Worm (Caenorhabditis elegans) whole organism, L1 larva: ENCODE measurements around the gene C15H9.11.

Experiments used
- C16A3.4 ChIP-seq: fragments of 150-350 bp; optimal IDR thresholded peaks from 2 replicates; lab custom pipeline; 2014; ENCODE audit warnings: missing biosample characterization, missing genetic modification characterization
- F16B12.6 ChIP-seq: fragments of 150-350 bp; optimal IDR thresholded peaks from 2 replicates; lab custom pipeline; 2014; ENCODE audit warnings: missing biosample characterization, missing genetic modification characterization
- Y116A8C.19 ChIP-seq: sonication (generic microtip); optimal IDR thresholded peaks from 2 replicates; lab custom pipeline; 2016; ENCODE audit warnings: missing compliant biosample characterization, missing genetic modification characterization, borderline replicate concordance
- aha-1 ChIP-seq: fragments of 150-350 bp; optimal IDR thresholded peaks from 2 replicates; lab custom pipeline; 2014; ENCODE audit warnings: missing biosample characterization, missing genetic modification characterization
- alr-1 ChIP-seq: fragments of 200-800 bp; sonication (Bioruptor generic); optimal IDR thresholded peaks from 2 replicates; lab custom pipeline; 2018; ENCODE audit warnings: borderline replicate concordance, mild to moderate bottlenecking, missing genetic modification characterization, missing compliant biosample characterization
- aly-2 ChIP-seq: fragments of 150-350 bp; optimal IDR thresholded peaks from 2 replicates; lab custom pipeline; 2014; ENCODE audit warnings: missing biosample characterization, missing genetic modification characterization
- ama-1 ChIP-seq: fragments of 150-350 bp; optimal IDR thresholded peaks from 2 replicates; lab custom pipeline; 2014
- blmp-1 ChIP-seq: fragments of 150-350 bp; optimal IDR thresholded peaks from 2 replicates; lab custom pipeline; 2014; ENCODE audit warnings: missing biosample characterization, missing genetic modification characterization
- ceh-88 ChIP-seq: fragments of 200-800 bp; sonication (Bioruptor generic); IDR thresholded peaks from 2 replicates; pipeline ENCODE4 v1.3.6; 2022; ENCODE audit warnings: missing genetic modification characterization, missing compliant biosample characterization
- ceh-90 ChIP-seq: sonication (generic microtip); optimal IDR thresholded peaks from 2 replicates; lab custom pipeline; 2016; ENCODE audit warnings: missing genetic modification characterization, missing compliant biosample characterization
- ces-1 ChIP-seq: fragments of 150-350 bp; optimal IDR thresholded peaks from 2 replicates; lab custom pipeline; 2014; ENCODE audit warnings: missing biosample characterization, missing genetic modification reagents, missing genetic modification characterization
- dpl-1 ChIP-seq, 3 experiments: fragments of 150-350 bp in 2 of 3; sonication (generic microtip) in 1 of 3; optimal IDR thresholded peaks; 2 replicates each; lab custom pipeline; 2014 to 2017; ENCODE audit warnings: missing biosample characterization in 3 of 3, missing genetic modification characterization in 3 of 3, missing genetic modification reagents in 3 of 3
- dsc-1 ChIP-seq: sonication (generic microtip); optimal IDR thresholded peaks from 2 replicates; lab custom pipeline; 2016; ENCODE audit warnings: mild to moderate bottlenecking, missing genetic modification characterization, missing compliant biosample characterization
- efl-1 ChIP-seq, 4 experiments: fragments of 150-350 bp; optimal IDR thresholded peaks in 3 of 4; peaks in 1 of 4; 1 replicate in 1 of 4; 2 replicates in 3 of 4; lab custom pipeline; 2014; ENCODE audit warnings: missing biosample characterization in 2 of 4, missing genetic modification characterization in 2 of 4, missing genetic modification reagents in 2 of 4
- elt-2 ChIP-seq: sonication (generic microtip); optimal IDR thresholded peaks from 2 replicates; lab custom pipeline; 2016; ENCODE audit warnings: missing genetic modification characterization, mild to moderate bottlenecking, inconsistent platforms, missing compliant biosample characterization, missing genetic modification reagents
- elt-3 ChIP-seq, 6 experiments: fragments of 150-350 bp in 1 of 6; sonication (generic microtip); optimal IDR thresholded peaks; 2 replicates each; lab custom pipeline; 2017 to 2018; ENCODE audit warnings: missing biosample characterization in 6 of 6, missing genetic modification characterization in 6 of 6, inconsistent platforms in 1 of 6
- ets-5 ChIP-seq: fragments of 200-800 bp; sonication (Bioruptor generic); IDR thresholded peaks from 2 replicates; pipeline ENCODE4 v1.3.6; 2022; ENCODE audit warnings: missing genetic modification characterization, missing compliant biosample characterization
- fkh-8 ChIP-seq: sonication (generic microtip); optimal IDR thresholded peaks from 2 replicates; lab custom pipeline; 2016; ENCODE audit warnings: mild to moderate bottlenecking, missing genetic modification characterization, missing compliant biosample characterization
- grh-1 ChIP-seq: fragments of 200-800 bp; sonication (Bioruptor generic); IDR thresholded peaks from 2 replicates; pipeline ENCODE4 v1.3.6; 2022; ENCODE audit warnings: missing genetic modification reagents, missing genetic modification characterization, missing compliant biosample characterization
- hlh-17 ChIP-seq: fragments of 200-800 bp; sonication (Bioruptor generic); optimal IDR thresholded peaks from 2 replicates; lab custom pipeline; 2018; ENCODE audit warnings: missing genetic modification characterization, mild to moderate bottlenecking, missing compliant biosample characterization, moderate library complexity, borderline replicate concordance
- hlh-4 ChIP-seq: sonication (generic microtip); optimal IDR thresholded peaks from 2 replicates; lab custom pipeline; 2016; ENCODE audit warnings: mild to moderate bottlenecking, missing genetic modification characterization, missing compliant biosample characterization
- hpl-2 ChIP-seq: fragments of 150-350 bp; optimal IDR thresholded peaks from 2 replicates; lab custom pipeline; 2014; ENCODE audit warnings: missing biosample characterization, missing genetic modification reagents, missing genetic modification characterization
- isw-1 ChIP-seq: fragments of 200-800 bp; sonication (Bioruptor generic); IDR thresholded peaks from 2 replicates; pipeline ENCODE4 v1.3.6; 2022; ENCODE audit warnings: missing genetic modification characterization, missing compliant biosample characterization
- jun-1 ChIP-seq: fragments of 150-350 bp; optimal IDR thresholded peaks from 2 replicates; lab custom pipeline; 2014; ENCODE audit warnings: missing biosample characterization, missing genetic modification reagents, missing genetic modification characterization
- lin-13 ChIP-seq: fragments of 150-350 bp; optimal IDR thresholded peaks from 2 replicates; lab custom pipeline; 2014; ENCODE audit warnings: missing biosample characterization, missing genetic modification reagents, missing genetic modification characterization
- lin-14 ChIP-seq: fragments of 200-800 bp; sonication (Bioruptor generic); optimal IDR thresholded peaks from 2 replicates; lab custom pipeline; 2018; ENCODE audit warnings: mild to moderate bottlenecking, missing genetic modification characterization, moderate library complexity, missing compliant biosample characterization
- lin-15B ChIP-seq: fragments of 150-350 bp; sonication (generic microtip); optimal IDR thresholded peaks from 3 replicates; lab custom pipeline; 2014; ENCODE audit warnings: missing biosample characterization, missing genetic modification characterization
- lin-39 ChIP-seq: fragments of 150-350 bp; optimal IDR thresholded peaks from 2 replicates; lab custom pipeline; 2014; ENCODE audit warnings: missing biosample characterization, missing genetic modification reagents, missing genetic modification characterization
- lsy-2 ChIP-seq, 2 experiments: fragments of 150-350 bp; optimal IDR thresholded peaks; 2 replicates each; lab custom pipeline; 2014; ENCODE audit warnings: missing biosample characterization in 2 of 2, missing genetic modification characterization in 2 of 2
- nhr-11 ChIP-seq: fragments of 150-350 bp; optimal IDR thresholded peaks from 2 replicates; lab custom pipeline; 2014; ENCODE audit warnings: missing biosample characterization, missing genetic modification characterization
- nhr-12 ChIP-seq: sonication (generic microtip); optimal IDR thresholded peaks from 2 replicates; lab custom pipeline; 2017; ENCODE audit warnings: missing biosample characterization, missing genetic modification characterization
- nhr-19 ChIP-seq: fragments of 200-800 bp; sonication (Bioruptor generic); conservative IDR thresholded peaks from 2 replicates; pipeline ENCODE4 v1.3.6; 2022; ENCODE audit warnings: missing genetic modification characterization, missing compliant biosample characterization
- nhr-20 ChIP-seq: sonication (generic microtip); optimal IDR thresholded peaks from 2 replicates; lab custom pipeline; 2016; ENCODE audit warnings: mild to moderate bottlenecking, missing genetic modification characterization, missing compliant biosample characterization
- nhr-28 ChIP-seq: fragments of 150-350 bp; optimal IDR thresholded peaks from 2 replicates; lab custom pipeline; 2014; ENCODE audit warnings: missing biosample characterization, missing genetic modification characterization
- nhr-47 ChIP-seq: sonication (generic microtip); optimal IDR thresholded peaks from 2 replicates; lab custom pipeline; 2016; ENCODE audit warnings: mild to moderate bottlenecking, missing genetic modification characterization, moderate library complexity, missing compliant biosample characterization
- nhr-76 ChIP-seq: sonication (generic microtip); optimal IDR thresholded peaks from 2 replicates; lab custom pipeline; 2017; ENCODE audit warnings: missing biosample characterization, missing genetic modification characterization
- nhr-90 ChIP-seq: sonication (generic microtip); optimal IDR thresholded peaks from 2 replicates; lab custom pipeline; 2016; ENCODE audit warnings: mild to moderate bottlenecking, missing genetic modification characterization, missing compliant biosample characterization; ENCODE audit not compliant: poor library complexity
- pag-3 ChIP-seq: sonication (generic microtip); optimal IDR thresholded peaks from 2 replicates; lab custom pipeline; 2017; ENCODE audit warnings: missing genetic modification characterization, mild to moderate bottlenecking, missing compliant biosample characterization, antibody characterized with exemption, borderline replicate concordance; ENCODE audit not compliant: insufficient read depth
- rnt-1 ChIP-seq: sonication (generic microtip); optimal IDR thresholded peaks from 2 replicates; lab custom pipeline; 2016; ENCODE audit warnings: mild to moderate bottlenecking, missing genetic modification characterization, moderate library complexity, missing compliant biosample characterization
- snpc-4 ChIP-seq: fragments of 150-350 bp; optimal IDR thresholded peaks from 2 replicates; lab custom pipeline; 2014; ENCODE audit warnings: missing biosample characterization, missing genetic modification characterization
- snu-23 ChIP-seq: sonication (generic microtip); optimal IDR thresholded peaks from 2 replicates; lab custom pipeline; 2016; ENCODE audit warnings: missing genetic modification characterization, missing compliant biosample characterization
- sox-4 ChIP-seq: sonication (generic microtip); optimal IDR thresholded peaks from 2 replicates; lab custom pipeline; 2016; ENCODE audit warnings: missing genetic modification characterization, missing compliant biosample characterization
- sptf-1 ChIP-seq: fragments of 150-350 bp; optimal IDR thresholded peaks from 2 replicates; lab custom pipeline; 2014; ENCODE audit warnings: missing biosample characterization, missing genetic modification characterization
- sup-37 ChIP-seq: fragments of 200-800 bp; sonication (Bioruptor generic); optimal IDR thresholded peaks from 2 replicates; lab custom pipeline; 2018; ENCODE audit warnings: mild to moderate bottlenecking, missing genetic modification characterization, missing compliant biosample characterization
- swsn-7 ChIP-seq: sonication (generic microtip); optimal IDR thresholded peaks from 2 replicates; lab custom pipeline; 2016; ENCODE audit warnings: missing genetic modification characterization, missing compliant biosample characterization
- tbx-2 ChIP-seq: sonication (generic microtip); optimal IDR thresholded peaks from 2 replicates; lab custom pipeline; 2016; ENCODE audit warnings: missing genetic modification characterization, missing compliant biosample characterization
- tlp-1 ChIP-seq: fragments of 150-350 bp; optimal IDR thresholded peaks from 2 replicates; lab custom pipeline; 2014; ENCODE audit warnings: missing biosample characterization, missing genetic modification characterization
- unc-62 ChIP-seq: fragments of 150-350 bp; optimal IDR thresholded peaks from 2 replicates; lab custom pipeline; 2014; ENCODE audit warnings: missing biosample characterization, missing genetic modification reagents, missing genetic modification characterization
- unc-86 ChIP-seq: sonication (generic microtip); optimal IDR thresholded peaks from 2 replicates; lab custom pipeline; 2016; ENCODE audit warnings: missing genetic modification characterization, missing compliant biosample characterization
- unc-98 ChIP-seq: fragments of 200-800 bp; sonication (Bioruptor generic); IDR thresholded peaks from 2 replicates; pipeline ENCODE4 v1.3.6; 2022; ENCODE audit warnings: missing genetic modification characterization, missing compliant biosample characterization
- vab-15 ChIP-seq: sonication (generic microtip); optimal IDR thresholded peaks from 2 replicates; lab custom pipeline; 2017; ENCODE audit warnings: missing genotype, mild to moderate bottlenecking, missing genetic modification characterization, missing compliant biosample characterization
- zag-1 ChIP-seq: fragments of 150-350 bp; optimal IDR thresholded peaks from 2 replicates; lab custom pipeline; 2014; ENCODE audit warnings: missing biosample characterization, missing genetic modification characterization

Gene C15H9.11

DNA sequence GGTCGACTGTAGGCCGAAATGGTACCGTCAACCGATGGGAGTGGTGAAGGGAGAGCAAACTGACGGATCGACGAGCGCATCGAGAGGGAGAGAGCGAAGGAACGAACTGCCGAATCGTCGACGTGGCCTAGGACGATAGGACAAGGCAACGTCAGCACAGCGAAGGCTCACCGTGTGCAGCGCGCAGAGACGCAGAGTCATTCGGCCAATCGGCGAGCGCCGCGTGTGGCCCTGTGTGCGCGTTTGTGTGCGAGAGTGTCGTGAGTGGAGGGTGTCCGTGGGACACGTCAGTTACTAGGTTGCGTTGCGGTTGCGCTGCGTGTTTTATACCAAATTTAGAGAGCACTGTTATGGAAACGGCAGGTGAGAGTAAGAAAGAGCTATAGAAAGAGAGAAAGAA, 11.2 kb downstream of the C15H9.11 start, which contains the start of gene hsp-3:
hsp-3 (minus strand) TSS at position 158 of the 400 bp plus-strand sequence.
- TF ChIP-seq nhr-47 (tag; lab: Kevin White, UChicago), result peak; percentile 97
- peak; percentile 64 for TF ChIP-seq F16B12.6 (tag; lab: Kevin White, UChicago)
- peak; percentile 99 for TF ChIP-seq swsn-7 (tag; lab: Kevin White, UChicago)
- TF ChIP-seq ets-5 (GFP tag; lab: Robert Waterston, UW), result no peak
- TF ChIP-seq hlh-4 (tag; lab: Kevin White, UChicago), result peak; percentile 11
- TF ChIP-seq pag-3, result no peak
- peak; percentile 95 for TF ChIP-seq rnt-1
- peak; percentile 88 for TF ChIP-seq dsc-1
- TF ChIP-seq snu-23 (GFP tag; lab: Kevin White, UChicago), result peak; percentile 99
- TF ChIP-seq sox-4, result peak; percentile 67
- TF ChIP-seq dpl-1 (GFP tag; optimal IDR thresholded peaks at IDR 0.05; lab: Kevin White, UChicago), result peak; percentile 67 to 80 (median 68)
- TF ChIP-seq isw-1 (GFP tag; lab: Robert Waterston, UW), result peak; percentile 96
- peak; percentile 99 for TF ChIP-seq lin-14
- TF ChIP-seq vab-15 (tag; lab: Kevin White, UChicago), result peak; percentile 49
- no peak for TF ChIP-seq aly-2
- TF ChIP-seq efl-1 (optimal IDR thresholded peaks at IDR 0.05; lab: Kevin White, UChicago), result peak; percentile 84 to 92
- TF ChIP-seq efl-1 (GFP tag; optimal IDR thresholded peaks at IDR 0.05 in 1 of 2; lab: Kevin White, UChicago), result peak; percentile 84 to 97
- TF ChIP-seq hpl-2, result peak; percentile 89
- no peak for TF ChIP-seq hlh-17 (GFP tag; lab: Kevin White, UChicago)
- no peak for TF ChIP-seq Y116A8C.19 (tag; lab: Kevin White, UChicago)
- TF ChIP-seq grh-1 (GFP tag; lab: Robert Waterston, UW), result peak; percentile 99
- peak; percentile 73 for TF ChIP-seq lin-39 (tag; lab: Kevin White, UChicago)
- TF ChIP-seq unc-86, result peak; percentile 96
- TF ChIP-seq nhr-11 (tag; lab: Kevin White, UChicago), result peak; percentile 84
- TF ChIP-seq ceh-88 (GFP tag; lab: Robert Waterston, UW), result peak; percentile 92
- TF ChIP-seq elt-3 (tag; optimal IDR thresholded peaks at IDR 0.05; lab: Kevin White, UChicago), result peak in 5 of 6 experiments; percentile 58 to 96 (median 80)
- peak; percentile 95 for TF ChIP-seq elt-2 (tag; lab: Kevin White, UChicago)
- TF ChIP-seq lin-15B (tag; lab: Kevin White, UChicago), result peak; percentile 91
- TF ChIP-seq jun-1 (tag; lab: Kevin White, UChicago), result peak; percentile 97
- peak; percentile 59; the same call in 1 of the 2 replicates for TF ChIP-seq unc-98 (GFP tag; lab: Robert Waterston, UW)
- peak; percentile 90 for TF ChIP-seq C16A3.4
- peak; percentile 98 for TF ChIP-seq nhr-90
- TF ChIP-seq ceh-90 (tag; lab: Kevin White, UChicago), result no peak
- peak; percentile 75 for TF ChIP-seq aha-1 (tag; lab: Kevin White, UChicago)
- TF ChIP-seq zag-1 (tag; lab: Kevin White, UChicago), result no peak
- peak; percentile 78 for TF ChIP-seq nhr-76 (tag; lab: Kevin White, UChicago)
- TF ChIP-seq snpc-4 (tag; lab: Kevin White, UChicago), result peak; percentile 76
- TF ChIP-seq lin-13 (GFP tag; lab: Kevin White, UChicago), result peak; percentile 98
- TF ChIP-seq nhr-28 (tag; lab: Kevin White, UChicago), result no peak
- TF ChIP-seq lsy-2 (tag; optimal IDR thresholded peaks at IDR 0.05; lab: Kevin White, UChicago), result peak; percentile 95 to 97
- TF ChIP-seq nhr-12 (tag; lab: Kevin White, UChicago), result no peak
- no peak for TF ChIP-seq ama-1 (lab: Kevin White, UChicago)
- TF ChIP-seq sptf-1 (tag; lab: Kevin White, UChicago), result no peak
- peak; percentile 97 for TF ChIP-seq sup-37
- peak; percentile 98 for TF ChIP-seq nhr-20 (tag; lab: Kevin White, UChicago)
- peak; percentile 98 for TF ChIP-seq tbx-2 (tag; lab: Kevin White, UChicago)
- TF ChIP-seq unc-62 (GFP tag; lab: Kevin White, UChicago), result no peak
- peak; percentile 97 for TF ChIP-seq nhr-19 (GFP tag; lab: Robert Waterston, UW)
- TF ChIP-seq ces-1 (GFP tag; lab: Kevin White, UChicago), result no peak
- TF ChIP-seq blmp-1 (tag; lab: Kevin White, UChicago), result peak; percentile 41
- peak; percentile 98 for TF ChIP-seq fkh-8 (tag; lab: Kevin White, UChicago)
- no peak for TF ChIP-seq alr-1 (tag; lab: Kevin White, UChicago)
- TF ChIP-seq tlp-1 (tag; lab: Kevin White, UChicago), result no peak
